Worm (Caenorhabditis elegans) whole organism, L2 larva: Measurements from ENCODE around the gene ins-4.

ENCODE experiments used
- lin-13 ChIP-seq: fragments of 150-350 bp; optimal IDR thresholded peaks from 2 replicates; lab custom pipeline; 2014; ENCODE audit warnings: missing biosample characterization, missing genetic modification reagents, missing genetic modification characterization
- snpc-4 ChIP-seq: fragments of 150-350 bp; optimal IDR thresholded peaks from 2 replicates; lab custom pipeline; 2014; ENCODE audit warnings: missing biosample characterization, missing genetic modification characterization

ce11 chrII:5964962-5965361 lies 31.2 kb upstream of the ins-4 start:
- no peak for TF ChIP-seq lin-13
- TF ChIP-seq snpc-4 (tag; lab: Kevin White, UChicago) = no peak
